Worm (Caenorhabditis elegans) whole organism, mixed stage, embryonic: Measurements from ENCODE around the gene cacn-1.

Source experiments
- elt-3 ChIP-seq: fragments of 150-350 bp; optimal IDR thresholded peaks from 2 replicates; lab custom pipeline; 2014; ENCODE audit warnings: missing biosample characterization, missing genetic modification characterization
- mep-1 ChIP-seq: fragments of 150-350 bp; optimal IDR thresholded peaks from 2 replicates; lab custom pipeline; 2017; ENCODE audit warnings: missing biosample characterization, missing genetic modification reagents, missing genetic modification characterization, inconsistent platforms
- nhr-28 ChIP-seq: fragments of 150-350 bp; optimal IDR thresholded peaks from 2 replicates; lab custom pipeline; 2014; ENCODE audit warnings: missing biosample characterization, missing genetic modification characterization
- nhr-76 ChIP-seq: sonication (generic microtip); optimal IDR thresholded peaks from 2 replicates; lab custom pipeline; 2017; ENCODE audit warnings: missing biosample characterization, missing genetic modification characterization
- unc-120 ChIP-seq: sonication (generic microtip); optimal IDR thresholded peaks from 2 replicates; lab custom pipeline; 2017; ENCODE audit warnings: missing genetic modification characterization, missing compliant biosample characterization; ENCODE audit not compliant: poor library complexity, severe bottlenecking

DNA sequence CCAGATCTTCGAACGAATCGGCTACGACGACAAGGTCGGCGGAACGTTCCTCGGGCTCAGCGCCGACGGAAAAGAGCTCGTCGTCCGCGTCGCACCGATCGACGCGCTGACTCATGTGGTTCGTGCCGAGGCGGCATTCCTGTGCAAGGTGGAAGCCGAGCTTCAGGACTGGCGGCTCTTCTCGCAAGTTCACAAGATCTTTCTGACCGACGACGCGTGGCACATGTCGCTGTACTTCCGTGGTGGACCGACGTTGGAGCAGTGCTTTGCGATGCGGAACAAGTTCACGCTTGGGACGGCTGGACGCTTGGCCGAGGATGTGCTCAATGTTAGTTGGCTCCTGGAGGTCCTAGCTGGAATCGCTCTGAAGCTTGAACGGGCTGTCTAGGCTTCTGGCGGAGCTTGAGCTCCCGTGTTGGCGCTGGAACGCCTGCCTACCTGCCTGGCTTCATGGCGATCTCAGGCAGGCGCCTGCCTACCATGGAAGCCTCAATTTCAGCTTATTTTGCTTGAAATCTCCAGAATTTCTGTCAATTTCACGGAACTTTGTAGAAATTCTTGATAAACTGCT lies 3.0 kb downstream of the cacn-1 start:
- TF ChIP-seq mep-1 (no peak), nhr-28 (tag; lab: Kevin White, UChicago) (no peak), nhr-76 (tag; lab: Kevin White, UChicago) (no peak), elt-3 (tag; lab: Kevin White, UChicago) (no peak), unc-120 (tag; lab: Kevin White, UChicago) (no peak)
